Fruit fly (Drosophila melanogaster) whole organism, embryonic: ENCODE data around the gene CG14395.

Source experiments
- Adf1 ChIP-seq: fragments of 200-800 bp; sonication (Bioruptor generic); IDR thresholded peaks from 2 replicates; pipeline ENCODE4 v1.3.6; 2022; ENCODE audit warnings: missing biosample characterization, missing genetic modification characterization
- Awh ChIP-seq: fragments of 200-800 bp; sonication (Bioruptor generic); IDR thresholded peaks from 2 replicates; pipeline ENCODE4, ENCODE4 v1.3.6; 2022; ENCODE audit warnings: missing biosample characterization, missing genetic modification characterization
- B-H1 ChIP-seq: fragments of 200-800 bp; sonication (Bioruptor generic); IDR thresholded peaks from 3 replicates; pipeline ENCODE4 v1.3.6; 2022; ENCODE audit warnings: missing biosample characterization, missing genetic modification characterization
- BtbVII ChIP-seq: fragments of 200-800 bp; sonication (Bioruptor generic); optimal IDR thresholded peaks from 3 replicates; lab custom pipeline; 2017; ENCODE audit warnings: missing biosample characterization, mild to moderate bottlenecking, missing genetic modification characterization
- CG10209 ChIP-seq: fragments of 200-800 bp; sonication (Bioruptor generic); optimal IDR thresholded peaks from 3 replicates; lab custom pipeline; 2017; ENCODE audit warnings: missing biosample characterization, mild to moderate bottlenecking, missing genetic modification characterization, missing genetic modification reagents
- CG1024 ChIP-seq: fragments of 200-800 bp; sonication (Bioruptor generic); IDR thresholded peaks from 2 replicates; pipeline ENCODE4 v1.3.6; 2022; ENCODE audit warnings: missing biosample characterization, missing genetic modification characterization
- CG10462 ChIP-seq: fragments of 200-800 bp; sonication (Bioruptor generic); optimal IDR thresholded peaks from 2 replicates; lab custom pipeline; 2016; ENCODE audit warnings: missing biosample characterization, missing genetic modification characterization
- CG10654 ChIP-seq: fragments of 200-800 bp; sonication (Bioruptor generic); optimal IDR thresholded peaks from 2 replicates; lab custom pipeline; 2016; ENCODE audit warnings: missing biosample characterization, missing genetic modification characterization
- CG10979 ChIP-seq: fragments of 200-800 bp; sonication (Bioruptor generic); optimal IDR thresholded peaks from 2 replicates; lab custom pipeline; 2018; ENCODE audit warnings: missing biosample characterization, mild to moderate bottlenecking, missing genetic modification characterization, moderate library complexity
- CG12104 ChIP-seq: fragments of 200-800 bp; sonication (Bioruptor generic); optimal IDR thresholded peaks from 3 replicates; lab custom pipeline; 2016; ENCODE audit warnings: missing biosample characterization, missing genetic modification characterization
- CG12942 ChIP-seq: fragments of 200-800 bp; sonication (Bioruptor generic); optimal IDR thresholded peaks from 3 replicates; lab custom pipeline; 2016; ENCODE audit warnings: missing biosample characterization, missing genetic modification characterization
- CG13775 ChIP-seq: fragments of 200-800 bp; sonication (Bioruptor generic); optimal IDR thresholded peaks from 3 replicates; lab custom pipeline; 2017; ENCODE audit warnings: missing biosample characterization, mild to moderate bottlenecking, missing genetic modification characterization
- CG14441 ChIP-seq: fragments of 200-800 bp; sonication (Bioruptor generic); IDR thresholded peaks from 2 replicates; pipeline ENCODE4 v1.3.6; 2022; ENCODE audit warnings: missing biosample characterization, missing genetic modification characterization
- CG1529 ChIP-seq: fragments of 200-800 bp; sonication (Bioruptor generic); optimal IDR thresholded peaks from 3 replicates; lab custom pipeline; 2018; ENCODE audit warnings: missing biosample characterization, missing genetic modification characterization
- CG16863 ChIP-seq: fragments of 200-800 bp; sonication (Bioruptor generic); optimal IDR thresholded peaks from 3 replicates; lab custom pipeline; 2016; ENCODE audit warnings: missing biosample characterization, missing genetic modification characterization
- CG17361 ChIP-seq: fragments of 200-800 bp; sonication (Bioruptor generic); IDR thresholded peaks from 3 replicates; pipeline ENCODE4 v1.3.6; 2022; ENCODE audit warnings: missing biosample characterization, missing genetic modification characterization
- CG17912 ChIP-seq: fragments of 200-800 bp; sonication (Bioruptor generic); optimal IDR thresholded peaks from 2 replicates; lab custom pipeline; 2018; ENCODE audit warnings: missing biosample characterization, mild to moderate bottlenecking, missing genetic modification characterization
- CG2199 ChIP-seq: fragments of 200-800 bp; sonication (Bioruptor generic); IDR thresholded peaks from 3 replicates; pipeline ENCODE4 v1.3.6; 2022; ENCODE audit warnings: missing biosample characterization, missing genetic modification characterization
- CG2678 ChIP-seq: fragments of 200-800 bp; sonication (Bioruptor generic); optimal IDR thresholded peaks from 3 replicates; lab custom pipeline; 2019; ENCODE audit warnings: missing biosample characterization, mild to moderate bottlenecking, missing genetic modification characterization, moderate library complexity
- CG2889 ChIP-seq: fragments of 200-800 bp; sonication (Bioruptor generic); IDR thresholded peaks from 3 replicates; pipeline ENCODE4 v1.3.6; 2022; ENCODE audit warnings: missing biosample characterization, missing genetic modification characterization
- CG4707 ChIP-seq: fragments of 200-800 bp; sonication (Bioruptor generic); optimal IDR thresholded peaks from 2 replicates; lab custom pipeline; 2018; ENCODE audit warnings: missing biosample characterization, mild to moderate bottlenecking, missing genetic modification characterization, moderate library complexity
- CG7271 ChIP-seq: fragments of 200-800 bp; sonication (Bioruptor generic); optimal IDR thresholded peaks from 2 replicates; lab custom pipeline; 2018; ENCODE audit warnings: missing biosample characterization, mild to moderate bottlenecking, missing genetic modification characterization, moderate library complexity
- CG7372 ChIP-seq: fragments of 200-800 bp; sonication (Bioruptor generic); IDR thresholded peaks from 2 replicates; pipeline ENCODE4 v1.3.6; 2022; ENCODE audit warnings: missing biosample characterization, missing genetic modification characterization
- CG9609 ChIP-seq: fragments of 200-800 bp; sonication (Bioruptor generic); optimal IDR thresholded peaks from 3 replicates; lab custom pipeline; 2016; ENCODE audit warnings: missing biosample characterization, missing genetic modification characterization
- CG9932 ChIP-seq: fragments of 200-800 bp; sonication (Bioruptor generic); IDR thresholded peaks from 2 replicates; pipeline ENCODE4 v1.3.6; 2022; ENCODE audit warnings: missing biosample characterization, missing genetic modification characterization
- H15 ChIP-seq: fragments of 200-800 bp; sonication (Bioruptor generic); IDR thresholded peaks from 3 replicates; pipeline ENCODE4 v1.3.6; 2022; ENCODE audit warnings: missing biosample characterization, missing genetic modification characterization
- Hmr ChIP-seq: fragments of 200-800 bp; sonication (Bioruptor generic); optimal IDR thresholded peaks from 3 replicates; lab custom pipeline; 2017; ENCODE audit warnings: mild to moderate bottlenecking, missing biosample characterization, missing genetic modification reagents, missing genetic modification characterization
- Med ChIP-seq: fragments of 200-800 bp; sonication (Bioruptor generic); peaks from one replicate; lab custom pipeline; 2016; ENCODE audit warnings: missing biosample characterization, missing genetic modification characterization, mild to moderate bottlenecking, inconsistent platforms, moderate library complexity
- Meics ChIP-seq: fragments of 200-800 bp; sonication (Bioruptor generic); optimal IDR thresholded peaks from 2 replicates; lab custom pipeline; 2017; ENCODE audit warnings: missing biosample characterization, mild to moderate bottlenecking, missing genetic modification characterization
- Nf-YA ChIP-seq: fragments of 200-800 bp; sonication (Bioruptor generic); IDR thresholded peaks from 2 replicates; pipeline ENCODE4 v1.3.6; 2022; ENCODE audit warnings: missing biosample characterization, missing genetic modification characterization
- Nf-YC ChIP-seq: fragments of 200-800 bp; optimal IDR thresholded peaks from 3 replicates; lab custom pipeline; 2019; ENCODE audit warnings: missing biosample characterization, mild to moderate bottlenecking, missing genetic modification characterization, moderate library complexity
- Opbp ChIP-seq: fragments of 200-800 bp; sonication (Bioruptor generic); IDR thresholded peaks from 3 replicates; pipeline ENCODE4 v1.3.6; 2022; ENCODE audit warnings: missing biosample characterization, missing genetic modification characterization; ENCODE audit not compliant: partially characterized antibody
- Pdp1 ChIP-seq, 2 experiments: fragments of 200-800 bp; sonication (Bioruptor generic); optimal IDR thresholded peaks; 3 replicates each; lab custom pipeline; 2016; ENCODE audit warnings: missing biosample characterization in 2 of 2, missing genetic modification characterization in 2 of 2, mild to moderate bottlenecking in 1 of 2, moderate library complexity in 1 of 2
- Rx ChIP-seq: fragments of 200-800 bp; sonication (Bioruptor generic); IDR thresholded peaks from 2 replicates; pipeline ENCODE4 v1.3.6; 2022; ENCODE audit warnings: missing biosample characterization, missing genetic modification characterization
- Sry-β ChIP-seq: fragments of 200-800 bp; sonication (Bioruptor generic); optimal IDR thresholded peaks from 2 replicates; lab custom pipeline; 2018; ENCODE audit warnings: missing biosample characterization, mild to moderate bottlenecking, missing genetic modification characterization, moderate library complexity
- Ssrp ChIP-seq: fragments of 200-800 bp; sonication (Bioruptor generic); optimal IDR thresholded peaks from 2 replicates; lab custom pipeline; 2018; ENCODE audit warnings: missing biosample characterization, mild to moderate bottlenecking, missing genetic modification characterization, moderate library complexity
- Trl ChIP-seq, 3 experiments: fragments of >200 bp in 2 of 3; fragments of 200-800 bp in 1 of 3; sonication (Bioruptor generic) in 1 of 3; optimal IDR thresholded peaks; 2 replicates in 1 of 3; 3 replicates in 2 of 3; lab custom pipeline; 2016 to 2017; ENCODE audit warnings: missing biosample characterization in 1 of 3, missing genetic modification characterization in 1 of 3
- ac ChIP-seq: fragments of 200-800 bp; sonication (Bioruptor generic); optimal IDR thresholded peaks from 3 replicates; lab custom pipeline; 2017; ENCODE audit warnings: missing biosample characterization, mild to moderate bottlenecking, missing genetic modification characterization
- ap ChIP-seq: fragments of 200-800 bp; sonication (Bioruptor generic); IDR thresholded peaks from 2 replicates; pipeline ENCODE4 v1.3.6; 2022; ENCODE audit warnings: missing biosample characterization, missing genetic modification characterization
- bcd ChIP-seq: fragments of 200-800 bp; sonication (Bioruptor generic); optimal IDR thresholded peaks from 2 replicates; lab custom pipeline; 2017; ENCODE audit warnings: missing biosample characterization, mild to moderate bottlenecking, missing genetic modification characterization
- bsh ChIP-seq, 2 experiments: fragments of 200-800 bp; sonication (Bioruptor generic); optimal IDR thresholded peaks; 2 replicates each; lab custom pipeline; 2017 to 2018; ENCODE audit warnings: mild to moderate bottlenecking in 2 of 2, missing biosample characterization in 2 of 2, missing genetic modification characterization in 2 of 2, moderate library complexity in 1 of 2
- btn ChIP-seq: fragments of 200-800 bp; sonication (Bioruptor generic); optimal IDR thresholded peaks from 2 replicates; lab custom pipeline; 2016; ENCODE audit warnings: missing biosample characterization, missing genetic modification characterization
- cas ChIP-seq: fragments of 200-800 bp; sonication (Bioruptor generic); IDR thresholded peaks from 2 replicates; pipeline ENCODE4 v1.3.6; 2022; ENCODE audit warnings: missing biosample characterization, missing genetic modification characterization
- chinmo ChIP-seq: fragments of 200-800 bp; sonication (Bioruptor generic); IDR thresholded peaks from 4 replicates; pipeline ENCODE4 v1.3.6; 2022; ENCODE audit warnings: missing biosample characterization, missing genetic modification characterization; ENCODE audit not compliant: partially characterized antibody
- dati ChIP-seq: fragments of 200-800 bp; sonication (Bioruptor generic); IDR thresholded peaks from 2 replicates; pipeline ENCODE4 v1.3.6; 2022; ENCODE audit warnings: missing biosample characterization, missing genetic modification characterization
- ems ChIP-seq: fragments of 200-800 bp; sonication (Bioruptor generic); optimal IDR thresholded peaks from 3 replicates; lab custom pipeline; 2016; ENCODE audit warnings: missing biosample characterization, missing genetic modification characterization
- en ChIP-seq: fragments of 200-800 bp; sonication (Bioruptor generic); optimal IDR thresholded peaks from 2 replicates; lab custom pipeline; 2016; ENCODE audit warnings: missing biosample characterization, missing genetic modification characterization
- fu2 ChIP-seq: fragments of 200-800 bp; sonication (Bioruptor generic); optimal IDR thresholded peaks from 2 replicates; lab custom pipeline; 2016; ENCODE audit warnings: missing biosample characterization, missing genetic modification characterization
- peb ChIP-seq: fragments of 200-800 bp; sonication (Bioruptor generic); IDR thresholded peaks from 2 replicates; pipeline ENCODE4 v1.3.6; 2022; ENCODE audit warnings: missing biosample characterization, missing genetic modification characterization
- shn ChIP-seq: fragments of 200-800 bp; sonication (Bioruptor generic); optimal IDR thresholded peaks from 3 replicates; lab custom pipeline; 2016; ENCODE audit warnings: missing biosample characterization, missing genetic modification characterization
- sr ChIP-seq: fragments of 200-800 bp; sonication (Bioruptor generic); IDR thresholded peaks from 3 replicates; pipeline ENCODE4 v1.3.6; 2022; ENCODE audit warnings: missing biosample characterization, missing genetic modification characterization
- vvl ChIP-seq: fragments of 200-800 bp; sonication (Bioruptor generic); IDR thresholded peaks from 2 replicates; pipeline ENCODE4 v1.3.6; 2022; ENCODE audit warnings: missing biosample characterization, missing genetic modification characterization

CG14395 gene

DNA sequence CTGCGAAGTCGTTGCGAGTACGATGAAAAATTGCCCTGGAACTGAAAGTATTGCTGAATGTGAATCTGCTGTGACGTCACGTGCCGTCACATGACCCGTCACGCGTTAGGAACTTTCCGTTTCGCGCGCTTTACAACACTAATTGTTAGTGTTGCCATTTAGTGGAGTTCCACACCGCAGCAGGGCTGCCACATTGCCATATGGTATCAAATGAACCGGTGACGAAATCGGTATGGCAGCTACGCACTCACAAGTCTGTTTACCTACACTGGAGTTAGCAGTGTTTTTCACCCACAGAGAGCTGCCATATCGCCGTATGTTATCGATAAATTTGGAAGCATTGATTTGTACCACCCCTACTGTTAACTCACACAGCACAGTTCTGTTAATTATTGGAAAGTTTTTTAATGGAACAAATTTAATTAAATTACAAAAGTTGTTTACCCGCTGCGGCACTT is 34.9 kb upstream of the CG14395 start, which contains the start of the genes Vha55 and Snx3 (continued):
- TF ChIP-seq Nf-YA, result no peak
- no peak for TF ChIP-seq btn (GFP tag; lab: Kevin White, UChicago)
- TF ChIP-seq Nf-YC (tag; lab: Kevin White, UChicago), result peak; percentile 62
- TF ChIP-seq CG4707 (GFP tag; lab: Kevin White, UChicago), result no peak
- peak; percentile 83 for TF ChIP-seq fu2 (GFP tag; lab: Kevin White, UChicago)
- peak; percentile 42 for TF ChIP-seq CG16863 (GFP tag; lab: Kevin White, UChicago)
- no peak for TF ChIP-seq chinmo (GFP tag; lab: Robert Waterston, UW)
- TF ChIP-seq CG9932 (GFP tag; lab: Robert Waterston, UW), result no peak
- TF ChIP-seq CG2889 (GFP tag; lab: Robert Waterston, UW), result no peak
- no peak for TF ChIP-seq Ssrp (tag; lab: Kevin White, UChicago)
- no peak for TF ChIP-seq ac (GFP tag; lab: Kevin White, UChicago)
- TF ChIP-seq Adf1, result no peak
- TF ChIP-seq Sry-β (GFP tag; lab: Kevin White, UChicago), result no peak
- no peak for TF ChIP-seq ap (GFP tag; lab: Robert Waterston, UW)
- peak; percentile 90 for TF ChIP-seq CG9609 (GFP tag; lab: Kevin White, UChicago)
- TF ChIP-seq bcd (GFP tag; lab: Kevin White, UChicago), result peak; percentile 73
- TF ChIP-seq CG12104, result no peak
- TF ChIP-seq Rx (GFP tag; lab: Robert Waterston, UW), result no peak
- no peak for TF ChIP-seq vvl (GFP tag; lab: Robert Waterston, UW)
- peak; percentile 94 for TF ChIP-seq Hmr (GFP tag; lab: Kevin White, UChicago)
- no peak for TF ChIP-seq H15 (GFP tag; lab: Robert Waterston, UW)
- TF ChIP-seq peb (GFP tag; lab: Robert Waterston, UW), result no peak
- TF ChIP-seq Meics (GFP tag; lab: Kevin White, UChicago), result peak; percentile 56
- TF ChIP-seq CG13775 (GFP tag; lab: Kevin White, UChicago), result peak; percentile 35
- peak; percentile 32 for TF ChIP-seq CG10462 (GFP tag; lab: Kevin White, UChicago)
- TF ChIP-seq ems, result peak; percentile 66
- peak; percentile 7 for TF ChIP-seq CG10979 (tag; lab: Kevin White, UChicago)
- no peak for TF ChIP-seq B-H1 (GFP tag; lab: Robert Waterston, UW)
- no peak for TF ChIP-seq sr
- peak in 1 of 2 experiments; percentile 40 for TF ChIP-seq bsh (GFP tag; optimal IDR thresholded peaks at IDR 0.05; lab: Kevin White, UChicago)
- no peak for TF ChIP-seq Awh
- no peak for TF ChIP-seq en
- TF ChIP-seq CG10209 (GFP tag; lab: Kevin White, UChicago), result peak; percentile 55
- peak; percentile 69 for TF ChIP-seq CG17912
- TF ChIP-seq CG2678 (tag; lab: Kevin White, UChicago), result peak; percentile 34
- TF ChIP-seq CG7271, result peak; percentile 16
- peak; percentile 44 for TF ChIP-seq BtbVII (GFP tag; lab: Kevin White, UChicago)
- TF ChIP-seq CG1529 (GFP tag; lab: Kevin White, UChicago), result no peak
- peak; percentile 86 to 94 for TF ChIP-seq Pdp1 (GFP tag; optimal IDR thresholded peaks at IDR 0.05; lab: Kevin White, UChicago)
- TF ChIP-seq Trl (optimal IDR thresholded peaks at IDR 0.05; lab: Kevin White, UChicago), result peak in 1 of 2 experiments; percentile 21
- peak; percentile 92 for TF ChIP-seq Trl (GFP tag; optimal IDR thresholded peaks at IDR 0.05; lab: Kevin White, UChicago)
- TF ChIP-seq CG14441 (GFP tag; lab: Robert Waterston, UW), result no peak
- peak; percentile 76 for TF ChIP-seq CG10654 (GFP tag; lab: Kevin White, UChicago)
- no peak for TF ChIP-seq CG1024 (GFP tag; lab: Robert Waterston, UW)
- TF ChIP-seq Med (GFP tag; lab: Kevin White, UChicago), result peak; percentile 98
- TF ChIP-seq CG2199 (GFP tag; lab: Robert Waterston, UW), result no peak
- no peak for TF ChIP-seq Opbp
- TF ChIP-seq dati (GFP tag; lab: Robert Waterston, UW), result no peak
- peak; percentile 84 for TF ChIP-seq shn
- TF ChIP-seq CG12942 (GFP tag; lab: Kevin White, UChicago), result peak; percentile 85
- TF ChIP-seq CG17361, result no peak
- TF ChIP-seq cas (GFP tag; lab: Robert Waterston, UW), result no peak
- no peak for TF ChIP-seq CG7372 (GFP tag; lab: Robert Waterston, UW)
